Worm (Caenorhabditis elegans) whole organism, L2 larva: ENCODE results near the gene nurf-1.
"Not testable (repeated sequence)": the region's sequence is repeated elsewhere in the genome, so short reads cannot be mapped to it uniquely, and the experiment has no call there.

Experiments
- C34F6.9 ChIP-seq: fragments of 150-350 bp; optimal IDR thresholded peaks from 2 replicates; lab custom pipeline; 2014; ENCODE audit warnings: missing biosample characterization, missing genetic modification characterization
- F13H6.1 ChIP-seq: sonication (generic microtip); optimal IDR thresholded peaks from 2 replicates; lab custom pipeline; 2016; ENCODE audit warnings: missing genetic modification characterization, missing compliant biosample characterization
- R02D3.7 ChIP-seq: fragments of 150-350 bp; optimal IDR thresholded peaks from 2 replicates; lab custom pipeline; 2014; ENCODE audit warnings: missing biosample characterization, missing genetic modification characterization
- Y55F3AM.14 ChIP-seq: fragments of 200-800 bp; sonication (Bioruptor generic); optimal IDR thresholded peaks from 2 replicates; lab custom pipeline; 2018; ENCODE audit warnings: mild to moderate bottlenecking, missing genetic modification characterization, missing compliant biosample characterization
- ZK546.5 ChIP-seq: sonication (generic microtip); optimal IDR thresholded peaks from 2 replicates; lab custom pipeline; 2017; ENCODE audit warnings: missing biosample characterization, missing genetic modification characterization
- alr-1 ChIP-seq: fragments of 150-350 bp; optimal IDR thresholded peaks from 2 replicates; lab custom pipeline; 2014; ENCODE audit warnings: missing biosample characterization, missing genetic modification characterization
- aly-2 ChIP-seq: fragments of 150-350 bp; optimal IDR thresholded peaks from 2 replicates; lab custom pipeline; 2014; ENCODE audit warnings: missing biosample characterization, missing genetic modification characterization
- ama-1 ChIP-seq: fragments of 150-350 bp; optimal IDR thresholded peaks from 2 replicates; lab custom pipeline; 2018; ENCODE audit warnings: inconsistent platforms
- blmp-1 ChIP-seq: sonication (generic microtip); optimal IDR thresholded peaks from 2 replicates; lab custom pipeline; 2017; ENCODE audit warnings: missing genetic modification characterization, mild to moderate bottlenecking, missing compliant biosample characterization, antibody characterized with exemption, moderate library complexity; ENCODE audit not compliant: insufficient read depth
- ceh-16 ChIP-seq: fragments of 150-350 bp; optimal IDR thresholded peaks from 2 replicates; lab custom pipeline; 2014; ENCODE audit warnings: missing biosample characterization, missing genetic modification characterization
- ceh-82 ChIP-seq: fragments of 150-350 bp; optimal IDR thresholded peaks from 2 replicates; lab custom pipeline; 2014; ENCODE audit warnings: missing biosample characterization, missing genetic modification characterization
- crh-2 ChIP-seq: sonication (generic microtip); optimal IDR thresholded peaks from 2 replicates; lab custom pipeline; 2017; ENCODE audit warnings: missing biosample characterization, missing genetic modification characterization
- dmd-4 ChIP-seq: sonication (generic microtip); optimal IDR thresholded peaks from 2 replicates; lab custom pipeline; 2017; ENCODE audit warnings: missing biosample characterization, missing genetic modification characterization
- egl-27 ChIP-seq: sonication (generic microtip); optimal IDR thresholded peaks from 3 replicates; lab custom pipeline; 2017; ENCODE audit warnings: missing biosample characterization, missing genetic modification reagents, missing genetic modification characterization
- elt-1 ChIP-seq: fragments of 150-350 bp; optimal IDR thresholded peaks from 2 replicates; lab custom pipeline; 2014; ENCODE audit warnings: missing biosample characterization, missing genetic modification characterization
- fos-1 ChIP-seq: fragments of 150-350 bp; optimal IDR thresholded peaks from 2 replicates; lab custom pipeline; 2014; ENCODE audit warnings: missing biosample characterization, missing genetic modification characterization
- gmeb-1 ChIP-seq: fragments of 150-350 bp; optimal IDR thresholded peaks from 2 replicates; lab custom pipeline; 2014; ENCODE audit warnings: missing biosample characterization, missing genetic modification characterization
- lin-11 ChIP-seq: fragments of 150-350 bp; sonication (generic microtip); optimal IDR thresholded peaks from 2 replicates; lab custom pipeline; 2014; ENCODE audit warnings: missing biosample characterization, missing genetic modification characterization, inconsistent platforms, mixed read lengths
- lin-13 ChIP-seq: fragments of 150-350 bp; optimal IDR thresholded peaks from 2 replicates; lab custom pipeline; 2014; ENCODE audit warnings: missing biosample characterization, missing genetic modification reagents, missing genetic modification characterization
- lin-39 ChIP-seq: fragments of 150-350 bp; optimal IDR thresholded peaks from 2 replicates; lab custom pipeline; 2014; ENCODE audit warnings: missing biosample characterization, missing genetic modification reagents, missing genetic modification characterization
- lsy-2 ChIP-seq, 2 experiments: fragments of 150-350 bp in 1 of 2; sonication (generic microtip) in 1 of 2; optimal IDR thresholded peaks; 2 replicates each; lab custom pipeline; 2014 to 2017; ENCODE audit warnings: missing biosample characterization in 2 of 2, missing genetic modification characterization in 2 of 2
- mab-5 ChIP-seq: fragments of 150-350 bp; optimal IDR thresholded peaks from 2 replicates; lab custom pipeline; 2014; ENCODE audit warnings: missing biosample characterization, missing genetic modification characterization
- mbf-1 ChIP-seq: sonication (generic microtip); optimal IDR thresholded peaks from 2 replicates; lab custom pipeline; 2017; ENCODE audit warnings: missing biosample characterization, missing genetic modification characterization
- mdl-1 ChIP-seq, 2 experiments: fragments of 150-350 bp in 1 of 2; sonication (generic microtip) in 1 of 2; optimal IDR thresholded peaks; 2 replicates each; lab custom pipeline; 2017; ENCODE audit warnings: missing biosample characterization in 2 of 2, missing genetic modification characterization in 2 of 2
- nhr-10 ChIP-seq: sonication (generic microtip); optimal IDR thresholded peaks from 2 replicates; lab custom pipeline; 2017; ENCODE audit warnings: missing biosample characterization, missing genetic modification characterization
- nhr-11 ChIP-seq: fragments of 150-350 bp; optimal IDR thresholded peaks from 2 replicates; lab custom pipeline; 2014; ENCODE audit warnings: missing biosample characterization, missing genetic modification characterization
- nhr-12 ChIP-seq: fragments of 150-350 bp; optimal IDR thresholded peaks from 2 replicates; lab custom pipeline; 2014; ENCODE audit warnings: missing biosample characterization, missing genetic modification characterization
- nhr-129 ChIP-seq: fragments of 150-350 bp; optimal IDR thresholded peaks from 2 replicates; lab custom pipeline; 2014; ENCODE audit warnings: missing biosample characterization, missing genetic modification characterization
- nhr-21 ChIP-seq: fragments of 150-350 bp; optimal IDR thresholded peaks from 2 replicates; lab custom pipeline; 2014; ENCODE audit warnings: missing biosample characterization, missing genetic modification characterization
- nhr-23 ChIP-seq: fragments of 150-350 bp; optimal IDR thresholded peaks from 2 replicates; lab custom pipeline; 2014; ENCODE audit warnings: missing biosample characterization, missing genetic modification reagents, missing genetic modification characterization
- nhr-237 ChIP-seq: fragments of 150-350 bp; optimal IDR thresholded peaks from 2 replicates; lab custom pipeline; 2014; ENCODE audit warnings: missing biosample characterization, missing genetic modification characterization
- nhr-25 ChIP-seq: fragments of 150-350 bp; sonication (generic microtip); optimal IDR thresholded peaks from 3 replicates; lab custom pipeline; 2014; ENCODE audit warnings: missing biosample characterization, missing genetic modification characterization
- nhr-6 ChIP-seq: fragments of 150-350 bp; optimal IDR thresholded peaks from 2 replicates; lab custom pipeline; 2014; ENCODE audit warnings: missing biosample characterization, missing genetic modification characterization
- nhr-77 ChIP-seq: fragments of 150-350 bp; optimal IDR thresholded peaks from 2 replicates; lab custom pipeline; 2014; ENCODE audit warnings: missing biosample characterization, missing genetic modification characterization
- peb-1 ChIP-seq: fragments of 150-350 bp; optimal IDR thresholded peaks from 2 replicates; lab custom pipeline; 2014; ENCODE audit warnings: missing biosample characterization, missing genetic modification characterization
- sem-4 ChIP-seq: fragments of 150-350 bp; optimal IDR thresholded peaks from 2 replicates; lab custom pipeline; 2014; ENCODE audit warnings: missing biosample characterization, missing genetic modification reagents, missing genetic modification characterization
- skn-1 ChIP-seq: sonication (generic microtip); optimal IDR thresholded peaks from 2 replicates; lab custom pipeline; 2017; ENCODE audit warnings: missing biosample characterization, missing genetic modification characterization
- sma-3 ChIP-seq: sonication (generic microtip); optimal IDR thresholded peaks from 2 replicates; lab custom pipeline; 2016; ENCODE audit warnings: missing genetic modification reagents, missing genetic modification characterization, missing compliant biosample characterization
- sma-9 ChIP-seq, 2 experiments: fragments of 150-350 bp in 1 of 2; sonication (generic microtip) in 1 of 2; optimal IDR thresholded peaks; 2 replicates each; lab custom pipeline; 2014 to 2016; ENCODE audit warnings: missing genetic modification characterization in 2 of 2, mild to moderate bottlenecking in 1 of 2, missing biosample characterization in 1 of 2, missing compliant biosample characterization in 1 of 2, missing genetic modification reagents in 1 of 2, moderate library complexity in 1 of 2
- snpc-4 ChIP-seq: fragments of 150-350 bp; optimal IDR thresholded peaks from 2 replicates; lab custom pipeline; 2014; ENCODE audit warnings: missing biosample characterization, missing genetic modification characterization
- unc-39 ChIP-seq: fragments of 150-350 bp; optimal IDR thresholded peaks from 2 replicates; lab custom pipeline; 2014; ENCODE audit warnings: missing biosample characterization, missing genetic modification characterization
- unc-55 ChIP-seq: fragments of 150-350 bp; sonication (generic microtip); optimal IDR thresholded peaks from 3 replicates; lab custom pipeline; 2014; ENCODE audit warnings: missing biosample characterization, missing genetic modification reagents, missing genetic modification characterization
- zag-1 ChIP-seq: fragments of 150-350 bp; optimal IDR thresholded peaks from 2 replicates; lab custom pipeline; 2014; ENCODE audit warnings: missing biosample characterization, missing genetic modification characterization
- ztf-1 ChIP-seq: fragments of 200-800 bp; sonication (Bioruptor generic); conservative IDR thresholded peaks from 2 replicates; pipeline ENCODE4 v1.3.6; 2022; ENCODE audit warnings: missing genetic modification characterization, missing compliant biosample characterization
- ztf-11 ChIP-seq: sonication (generic microtip); optimal IDR thresholded peaks from 2 replicates; lab custom pipeline; 2017; ENCODE audit warnings: missing biosample characterization, missing genetic modification characterization
- ztf-4 ChIP-seq: fragments of 150-350 bp; optimal IDR thresholded peaks from 2 replicates; lab custom pipeline; 2014; ENCODE audit warnings: missing biosample characterization, missing genetic modification characterization

Gene nurf-1

ce11 chrII:14344166-14344565, 46.3 kb upstream of the nurf-1 start, which contains the start of gene ddl-3:
Gene ddl-3 (minus strand): TSS chrII:14344454.
- TF ChIP-seq sma-9 (GFP tag; optimal IDR thresholded peaks at IDR 0.05; lab: Kevin White, UChicago); sma-9 (tag; optimal IDR thresholded peaks at IDR 0.05; lab: Kevin White, UChicago); peb-1 (tag; lab: Kevin White, UChicago); Y55F3AM.14: not testable (repeated sequence)
- TF ChIP-seq, all 48 proteins: peak for 0; not testable (repeated sequence) for 48

DNA sequence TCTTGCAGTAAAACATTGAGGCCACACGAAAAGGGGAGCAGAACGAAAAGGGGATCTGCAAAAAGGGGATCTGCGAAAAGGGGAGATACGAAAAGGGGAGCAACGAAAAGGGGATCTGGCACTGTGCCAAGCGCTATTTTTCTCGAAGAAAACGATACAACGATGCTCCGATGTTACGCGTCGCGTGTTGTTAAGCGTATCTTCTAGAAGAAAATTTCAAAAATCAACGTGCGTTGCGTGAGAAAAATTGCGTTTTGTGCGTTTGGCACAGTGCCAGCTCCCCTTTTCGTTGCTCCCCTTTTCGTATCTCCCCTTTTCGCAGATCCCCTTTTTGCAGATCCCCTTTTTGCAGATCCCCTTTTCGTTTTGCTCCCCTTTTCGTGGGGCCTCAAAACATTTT, 44.3 kb upstream of the nurf-1 start, which contains the start of gene Y54G11A.9:
Gene Y54G11A.9, minus strand, starts transcription at position 196 of the 400 bp plus-strand sequence.
- TF ChIP-seq R02D3.7; mdl-1 (tag; optimal IDR thresholded peaks at IDR 0.05; lab: Kevin White, UChicago); nhr-10: not testable (repeated sequence)

DNA sequence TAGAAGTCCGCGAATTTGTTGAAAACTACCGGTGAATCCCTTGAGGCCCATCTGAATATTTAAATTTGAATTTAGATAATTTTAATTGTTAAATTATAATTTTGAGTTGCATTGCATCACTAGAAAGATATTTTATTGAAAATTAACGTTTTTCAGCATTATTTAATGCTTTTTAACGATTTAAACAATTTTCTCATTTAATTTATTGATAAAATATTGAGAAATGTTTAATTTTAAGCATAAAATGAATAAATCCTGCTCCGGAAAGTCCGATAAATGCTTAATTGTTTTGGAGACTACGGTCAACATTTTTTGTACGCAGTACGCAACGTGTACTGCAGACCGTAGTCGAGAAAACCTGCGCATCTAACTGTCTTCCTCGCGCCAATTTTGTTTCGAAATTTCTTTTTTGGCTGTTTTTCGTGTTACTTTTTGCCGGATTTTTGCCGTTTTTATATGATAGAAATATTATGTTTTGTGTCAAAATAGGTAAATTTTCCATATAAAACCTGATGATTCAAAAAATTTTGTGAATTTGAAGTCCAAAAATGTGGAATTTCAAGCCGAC, 41.1 kb upstream of the nurf-1 start, which contains the start of the genes Y54G11A.17, lin-7 and elof-1:
Gene Y54G11A.17, minus strand, starts transcription at position 51 of the 568 bp plus-strand sequence.
Gene lin-7, minus strand, starts transcription at position 51 of the 568 bp plus-strand sequence.
Gene elof-1, plus strand, starts transcription at position 383 of the 568 bp plus-strand sequence.
- no peak for TF ChIP-seq nhr-12 (tag; lab: Kevin White, UChicago)
- TF ChIP-seq lin-39 (tag; lab: Kevin White, UChicago) = no peak
- no peak for TF ChIP-seq nhr-237 (tag; lab: Kevin White, UChicago)
- no peak for TF ChIP-seq ceh-16 (tag; lab: Kevin White, UChicago)
- peak; percentile 54 for TF ChIP-seq sem-4 (tag; lab: Kevin White, UChicago)
- peak; percentile 66 for TF ChIP-seq F13H6.1 (tag; lab: Kevin White, UChicago)
- TF ChIP-seq sma-3 (GFP tag; lab: Kevin White, UChicago) = peak; percentile 83
- peak; percentile 3 for TF ChIP-seq skn-1
- peak; percentile 2 for TF ChIP-seq Y55F3AM.14
- peak; percentile 95 for TF ChIP-seq lin-11
- no peak for TF ChIP-seq nhr-23 (tag; lab: Kevin White, UChicago)
- no peak for TF ChIP-seq unc-39 (tag; lab: Kevin White, UChicago)
- peak; percentile 91 for TF ChIP-seq crh-2
- no peak for TF ChIP-seq aly-2 (tag; lab: Kevin White, UChicago)
- TF ChIP-seq snpc-4 (tag; lab: Kevin White, UChicago) = peak; percentile 86
- TF ChIP-seq zag-1 (tag; lab: Kevin White, UChicago) = peak; percentile 48
- TF ChIP-seq unc-55 (GFP tag; lab: Kevin White, UChicago) = peak; percentile 98
- TF ChIP-seq dmd-4 (tag; lab: Kevin White, UChicago) = no peak
- peak; percentile 64 for TF ChIP-seq sma-9 (GFP tag; optimal IDR thresholded peaks at IDR 0.05; lab: Kevin White, UChicago)
- TF ChIP-seq sma-9 (tag; optimal IDR thresholded peaks at IDR 0.05; lab: Kevin White, UChicago) = no peak
- TF ChIP-seq elt-1 (tag; lab: Kevin White, UChicago) = no peak
- peak; percentile 36 for TF ChIP-seq mab-5 (tag; lab: Kevin White, UChicago)
- TF ChIP-seq nhr-11 (tag; lab: Kevin White, UChicago) = no peak
- TF ChIP-seq gmeb-1 (tag; lab: Kevin White, UChicago) = peak; percentile 80
- no peak for TF ChIP-seq ztf-11 (tag; lab: Kevin White, UChicago)
- peak; percentile 94 for TF ChIP-seq nhr-129 (tag; lab: Kevin White, UChicago)
- TF ChIP-seq nhr-10 = no peak
- TF ChIP-seq fos-1 (tag; lab: Kevin White, UChicago) = peak; percentile 76
- peak; percentile 14 for TF ChIP-seq blmp-1 (tag; lab: Kevin White, UChicago)
- peak; percentile 70 for TF ChIP-seq nhr-25 (tag; lab: Kevin White, UChicago)
- peak; percentile 99 to 100 for TF ChIP-seq lsy-2 (tag; optimal IDR thresholded peaks at IDR 0.05; lab: Kevin White, UChicago)
- peak; percentile 61 for TF ChIP-seq nhr-6 (tag; lab: Kevin White, UChicago)
- no peak for TF ChIP-seq ztf-1 (GFP tag; lab: Robert Waterston, UW)
- TF ChIP-seq C34F6.9 = peak; percentile 96
- TF ChIP-seq ZK546.5 (tag; lab: Kevin White, UChicago) = peak; percentile 94
- peak; percentile 49 for TF ChIP-seq nhr-77 (tag; lab: Kevin White, UChicago)
- peak; percentile 68 for TF ChIP-seq egl-27 (tag; lab: Kevin White, UChicago)
- no peak for TF ChIP-seq mbf-1 (tag; lab: Kevin White, UChicago)
- peak; percentile 87 for TF ChIP-seq lin-13 (GFP tag; lab: Kevin White, UChicago)
- TF ChIP-seq mdl-1 (tag; optimal IDR thresholded peaks at IDR 0.05; lab: Kevin White, UChicago) = peak in 1 of 2 experiments; percentile 30
- peak; percentile 89 for TF ChIP-seq ama-1 (lab: Kevin White, UChicago)
- no peak for TF ChIP-seq peb-1 (tag; lab: Kevin White, UChicago)
- TF ChIP-seq ztf-4 (tag; lab: Kevin White, UChicago) = peak; percentile 70
- no peak for TF ChIP-seq alr-1
- TF ChIP-seq nhr-21 (tag; lab: Kevin White, UChicago) = peak; percentile 78
- TF ChIP-seq ceh-82 = peak; percentile 12
